Worm (Caenorhabditis elegans) whole organism, L1 larva: Measurements from ENCODE around the gene T12D8.5.

ENCODE experiments used
- aly-2 ChIP-seq: fragments of 150-350 bp; optimal IDR thresholded peaks from 2 replicates; lab custom pipeline; 2014; ENCODE audit warnings: missing biosample characterization, missing genetic modification characterization
- lin-13 ChIP-seq: fragments of 150-350 bp; optimal IDR thresholded peaks from 2 replicates; lab custom pipeline; 2014; ENCODE audit warnings: missing biosample characterization, missing genetic modification reagents, missing genetic modification characterization
- snpc-4 ChIP-seq: fragments of 150-350 bp; optimal IDR thresholded peaks from 2 replicates; lab custom pipeline; 2014; ENCODE audit warnings: missing biosample characterization, missing genetic modification characterization

ce11 chrIII:13635730-13636360 lies 9.3 kb upstream of the T12D8.5 start:
- peak; percentile 72 for TF ChIP-seq snpc-4 (tag; lab: Kevin White, UChicago)
- no peak for TF ChIP-seq aly-2 (tag; lab: Kevin White, UChicago)
- TF ChIP-seq lin-13 (GFP tag; lab: Kevin White, UChicago) = peak; percentile 5
